Worm (Caenorhabditis elegans): ENCODE data around the gene pes-1.

pes-1 gene

ce11 chrIV:4992089-4992488 is 10.5 kb upstream of the pes-1 start, which contains the start of gene str-162:
Gene str-162 (plus strand): TSS chrIV:4992389.
- no peak for TF ChIP-seq lir-3 (tag; optimal IDR thresholded peaks at IDR 0.05; ENCODE audit: poor library complexity)
- no peak for TF ChIP-seq skn-1 (tag; optimal IDR thresholded peaks at IDR 0.05)
- TF ChIP-seq zag-1 (tag; optimal IDR thresholded peaks at IDR 0.05) = no peak
- TF ChIP-seq Y116A8C.19 (tag; optimal IDR thresholded peaks at IDR 0.05; ENCODE audit: borderline replicate concordance) = no peak
- TF ChIP-seq jun-1 (tag; optimal IDR thresholded peaks at IDR 0.05) = no peak
- no peak for TF ChIP-seq tlp-1 (tag; optimal IDR thresholded peaks at IDR 0.05)
- no peak for TF ChIP-seq unc-130 (tag; optimal IDR thresholded peaks at IDR 0.05)
- TF ChIP-seq dsc-1 (tag; optimal IDR thresholded peaks at IDR 0.05) = no peak
- no peak for TF ChIP-seq aha-1 (tag; optimal IDR thresholded peaks at IDR 0.05)
- no peak for TF ChIP-seq mef-2 (tag; optimal IDR thresholded peaks at IDR 0.05)
- TF ChIP-seq mep-1 (tag; optimal IDR thresholded peaks at IDR 0.05) = no peak
- TF ChIP-seq ceh-63 (GFP tag; optimal IDR thresholded peaks at IDR 0.05) = no peak
- no peak for TF ChIP-seq efl-1 (optimal IDR thresholded peaks at IDR 0.05)
- no peak for TF ChIP-seq efl-1 (GFP tag; optimal IDR thresholded peaks at IDR 0.05 in 1 of 2)
- no peak for TF ChIP-seq unc-62 (GFP tag; optimal IDR thresholded peaks at IDR 0.05)
- TF ChIP-seq fkh-4 (tag; optimal IDR thresholded peaks at IDR 0.05; ENCODE audit: borderline replicate concordance) = no peak
- no peak for TF ChIP-seq vab-15 (tag; optimal IDR thresholded peaks at IDR 0.05)
- no peak for TF ChIP-seq C16A3.4 (tag; optimal IDR thresholded peaks at IDR 0.05)
- no peak for TF ChIP-seq alr-1 (tag; optimal IDR thresholded peaks at IDR 0.05; ENCODE audit: borderline replicate concordance)
- no peak for TF ChIP-seq ztf-11 (tag; optimal IDR thresholded peaks at IDR 0.05)

ce11 chrIV:4993128-4993527 is 9.4 kb upstream of the pes-1 start:
- no peak for TF ChIP-seq tlp-1 (tag; optimal IDR thresholded peaks at IDR 0.05)
- TF ChIP-seq hlh-17 (GFP tag; optimal IDR thresholded peaks at IDR 0.05; ENCODE audit: borderline replicate concordance) = no peak
- no peak for TF ChIP-seq unc-86 (tag; optimal IDR thresholded peaks at IDR 0.05)
- no peak for TF ChIP-seq nhr-11 (tag; optimal IDR thresholded peaks at IDR 0.05)
- TF ChIP-seq C16A3.4 (tag; optimal IDR thresholded peaks at IDR 0.05) = no peak
- no peak for TF ChIP-seq lin-35 (GFP tag; optimal IDR thresholded peaks at IDR 0.05)
- no peak for TF ChIP-seq hlh-4 (tag; optimal IDR thresholded peaks at IDR 0.05)
- no peak for TF ChIP-seq pax-3 (tag; optimal IDR thresholded peaks at IDR 0.05)
- no peak for TF ChIP-seq aha-1 (tag; optimal IDR thresholded peaks at IDR 0.05)
- no peak for TF ChIP-seq lin-13 (GFP tag; optimal IDR thresholded peaks at IDR 0.05)
- no peak for TF ChIP-seq nhr-19 (GFP tag; conservative IDR thresholded peaks at IDR 0.05)
- TF ChIP-seq pqm-1 (tag; optimal IDR thresholded peaks at IDR 0.05) = no peak
- no peak for TF ChIP-seq aly-2 (tag; optimal IDR thresholded peaks at IDR 0.05)
- no peak for TF ChIP-seq ceh-63 (GFP tag; optimal IDR thresholded peaks at IDR 0.05)
- TF ChIP-seq blmp-1 (tag; optimal IDR thresholded peaks at IDR 0.05) = no peak
- no peak for TF ChIP-seq unc-30 (tag; optimal IDR thresholded peaks at IDR 0.05)
- TF ChIP-seq dsc-1 (tag; optimal IDR thresholded peaks at IDR 0.05) = no peak
- no peak for TF ChIP-seq snu-23 (GFP tag; optimal IDR thresholded peaks at IDR 0.05)
- TF ChIP-seq fkh-10 (GFP tag; optimal IDR thresholded peaks at IDR 0.05) = no peak
- TF ChIP-seq C04F5.9 (tag; optimal IDR thresholded peaks at IDR 0.05) = no peak

DNA sequence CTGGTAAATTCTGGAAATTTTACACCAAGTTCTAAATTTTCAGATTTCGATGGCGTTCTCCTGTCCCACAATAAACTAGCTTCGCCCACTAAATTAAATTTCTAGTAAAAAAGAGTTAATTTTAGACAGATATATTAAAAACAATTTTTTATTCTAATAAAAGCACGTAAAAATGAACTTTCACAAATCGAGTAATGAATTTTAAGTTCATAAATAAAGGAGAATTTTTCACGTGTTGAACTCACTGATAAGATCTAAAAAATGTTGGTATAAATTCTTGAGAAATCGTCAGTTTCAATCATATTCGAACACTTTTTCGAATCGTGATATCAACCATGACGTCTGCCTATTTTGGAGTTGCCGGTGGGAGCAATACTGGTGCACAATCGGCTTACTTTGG is 6.7 kb upstream of the pes-1 start, which contains the start of gene ssq-2:
ssq-2 (plus strand) TSS at position 301 of the 400 bp plus-strand sequence.
- TF ChIP-seq F16B12.6 (tag; optimal IDR thresholded peaks at IDR 0.05) (no peak), pax-3 (tag; optimal IDR thresholded peaks at IDR 0.05) (no peak), lin-39 (tag; optimal IDR thresholded peaks at IDR 0.05) (no peak), elt-2 (tag; optimal IDR thresholded peaks at IDR 0.05) (no peak), aly-2 (tag; optimal IDR thresholded peaks at IDR 0.05) (no peak), lin-14 (GFP tag; optimal IDR thresholded peaks at IDR 0.05) (no peak), nhr-11 (tag; optimal IDR thresholded peaks at IDR 0.05) (no peak), ztf-11 (tag; optimal IDR thresholded peaks at IDR 0.05) (no peak), unc-86 (tag; optimal IDR thresholded peaks at IDR 0.05) (no peak), zip-4 (GFP tag; optimal IDR thresholded peaks at IDR 0.05) (no peak), rnt-1 (tag; optimal IDR thresholded peaks at IDR 0.05) (no peak), nhr-84 (tag; optimal IDR thresholded peaks at IDR 0.05) (no peak)
